Worm (Caenorhabditis elegans) whole organism, young adult: ENCODE data around the gene fsn-1.

ENCODE experiments used
- F23B12.7 ChIP-seq: sonication (generic microtip); optimal IDR thresholded peaks from 2 replicates; lab custom pipeline; 2017; ENCODE audit warnings: missing genetic modification characterization, mild to moderate bottlenecking, missing compliant biosample characterization, antibody characterized with exemption, moderate library complexity; ENCODE audit not compliant: insufficient read depth
- ama-1 ChIP-seq, 3 experiments: fragments of 150-350 bp in 1 of 3; sonication (generic microtip) in 2 of 3; optimal IDR thresholded peaks; 2 replicates each; lab custom pipeline; 2014 to 2018; ENCODE audit warnings: missing biosample characterization in 2 of 3, missing genetic modification characterization in 2 of 3, missing genetic modification reagents in 2 of 3
- aptf-3 ChIP-seq: fragments of 200-800 bp; sonication (Bioruptor generic); IDR thresholded peaks from 2 replicates; pipeline ENCODE4 v1.3.6; 2022; ENCODE audit warnings: missing genetic modification characterization, missing compliant biosample characterization
- dox-1 ChIP-seq: fragments of 200-800 bp; sonication (Bioruptor generic); IDR thresholded peaks from 2 replicates; pipeline ENCODE4 v1.3.6; 2022; ENCODE audit warnings: missing genetic modification reagents, missing genetic modification characterization, missing compliant biosample characterization
- hmg-20 ChIP-seq: fragments of 200-800 bp; sonication (Bioruptor generic); IDR thresholded peaks from 2 replicates; pipeline ENCODE4 v1.3.6; 2022; ENCODE audit warnings: missing genetic modification reagents, missing genetic modification characterization, missing compliant biosample characterization
- madf-10 ChIP-seq: sonication (generic microtip); optimal IDR thresholded peaks from 2 replicates; lab custom pipeline; 2016; ENCODE audit warnings: mild to moderate bottlenecking, missing genetic modification characterization, missing compliant biosample characterization
- nhr-27 ChIP-seq: fragments of 200-800 bp; sonication (Bioruptor generic); optimal IDR thresholded peaks from 2 replicates; lab custom pipeline; 2018; ENCODE audit warnings: mild to moderate bottlenecking, missing genetic modification characterization, moderate library complexity, missing compliant biosample characterization
- pha-4 ChIP-seq: fragments of 150-350 bp; sonication (generic microtip); optimal IDR thresholded peaks from 2 replicates; lab custom pipeline; 2014; ENCODE audit warnings: missing biosample characterization, missing genetic modification reagents, missing genetic modification characterization
- snpc-3.4 ChIP-seq: sonication (generic microtip); optimal IDR thresholded peaks from 2 replicates; lab custom pipeline; 2017; ENCODE audit warnings: missing genetic modification characterization, mild to moderate bottlenecking, missing compliant biosample characterization, antibody characterized with exemption, moderate library complexity, missing genotype, missing genetic modification reagents
- snpc-4 ChIP-seq, 5 experiments: fragments of 150-350 bp in 1 of 5; sonication (generic microtip) in 4 of 5; optimal IDR thresholded peaks; 2 replicates each; lab custom pipeline; 2014 to 2018; ENCODE audit warnings: missing genetic modification characterization in 5 of 5, missing biosample characterization in 3 of 5, antibody characterized with exemption in 2 of 5, mild to moderate bottlenecking in 2 of 5, missing compliant biosample characterization in 2 of 5, missing genotype in 2 of 5, moderate library complexity in 2 of 5, missing genetic modification reagents in 1 of 5
- unc-62 ChIP-seq: fragments of 150-350 bp; optimal IDR thresholded peaks from 2 replicates; lab custom pipeline; 2014; ENCODE audit warnings: missing biosample characterization, missing genetic modification reagents, missing genetic modification characterization

- TF ChIP-seq pha-4 (tag; lab: Kevin White, UChicago) (no peak), madf-10 (tag; lab: Kevin White, UChicago) (no peak), dox-1 (GFP tag; lab: Robert Waterston, UW) (no peak), snpc-3.4 (tag; lab: Kevin White, UChicago) (no peak), nhr-27 (tag; lab: Kevin White, UChicago) (no peak), ama-1 (optimal IDR thresholded peaks at IDR 0.05; lab: Kevin White, UChicago) (no peak), ama-1 (GFP tag; optimal IDR thresholded peaks at IDR 0.05; lab: Kevin White, UChicago) (no peak), aptf-3 (GFP tag; lab: Robert Waterston, UW) (no peak), snpc-4 (GFP tag; optimal IDR thresholded peaks at IDR 0.05; lab: Kevin White, UChicago) (no peak), snpc-4 (tag; optimal IDR thresholded peaks at IDR 0.05; lab: Kevin White, UChicago) (no peak), F23B12.7 (no peak), hmg-20 (GFP tag; lab: Robert Waterston, UW) (no peak), unc-62 (no peak)
Measured at ce11 chrIII:4932203-4932699, 4.9 kb upstream of the fsn-1 start, which contains the start of the genes C26E6.12 and eri-9.
